Worm (Caenorhabditis elegans) whole organism, L2 larva: ENCODE results near the gene srh-251.

Source experiments
- F13H6.1 ChIP-seq: sonication (generic microtip); optimal IDR thresholded peaks from 2 replicates; lab custom pipeline; 2016; ENCODE audit warnings: missing genetic modification characterization, missing compliant biosample characterization
- R02D3.7 ChIP-seq: fragments of 150-350 bp; optimal IDR thresholded peaks from 2 replicates; lab custom pipeline; 2014; ENCODE audit warnings: missing biosample characterization, missing genetic modification characterization
- ZK546.5 ChIP-seq: sonication (generic microtip); optimal IDR thresholded peaks from 2 replicates; lab custom pipeline; 2017; ENCODE audit warnings: missing biosample characterization, missing genetic modification characterization
- aly-2 ChIP-seq: fragments of 150-350 bp; optimal IDR thresholded peaks from 2 replicates; lab custom pipeline; 2014; ENCODE audit warnings: missing biosample characterization, missing genetic modification characterization
- ama-1 ChIP-seq: fragments of 150-350 bp; optimal IDR thresholded peaks from 2 replicates; lab custom pipeline; 2018; ENCODE audit warnings: inconsistent platforms
- ceh-16 ChIP-seq: fragments of 150-350 bp; optimal IDR thresholded peaks from 2 replicates; lab custom pipeline; 2014; ENCODE audit warnings: missing biosample characterization, missing genetic modification characterization
- crh-2 ChIP-seq: sonication (generic microtip); optimal IDR thresholded peaks from 2 replicates; lab custom pipeline; 2017; ENCODE audit warnings: missing biosample characterization, missing genetic modification characterization
- dmd-4 ChIP-seq: sonication (generic microtip); optimal IDR thresholded peaks from 2 replicates; lab custom pipeline; 2017; ENCODE audit warnings: missing biosample characterization, missing genetic modification characterization
- elt-1 ChIP-seq: fragments of 150-350 bp; optimal IDR thresholded peaks from 2 replicates; lab custom pipeline; 2014; ENCODE audit warnings: missing biosample characterization, missing genetic modification characterization
- elt-3 ChIP-seq: sonication (generic microtip); optimal IDR thresholded peaks from 2 replicates; lab custom pipeline; 2017; ENCODE audit warnings: missing biosample characterization, missing genetic modification characterization
- fos-1 ChIP-seq: fragments of 150-350 bp; optimal IDR thresholded peaks from 2 replicates; lab custom pipeline; 2014; ENCODE audit warnings: missing biosample characterization, missing genetic modification characterization
- lin-11 ChIP-seq: fragments of 150-350 bp; sonication (generic microtip); optimal IDR thresholded peaks from 2 replicates; lab custom pipeline; 2014; ENCODE audit warnings: missing biosample characterization, missing genetic modification characterization, inconsistent platforms, mixed read lengths
- lin-39 ChIP-seq: fragments of 150-350 bp; optimal IDR thresholded peaks from 2 replicates; lab custom pipeline; 2014; ENCODE audit warnings: missing biosample characterization, missing genetic modification reagents, missing genetic modification characterization
- mbf-1 ChIP-seq: sonication (generic microtip); optimal IDR thresholded peaks from 2 replicates; lab custom pipeline; 2017; ENCODE audit warnings: missing biosample characterization, missing genetic modification characterization
- mdl-1 ChIP-seq, 2 experiments: fragments of 150-350 bp in 1 of 2; sonication (generic microtip) in 1 of 2; optimal IDR thresholded peaks; 2 replicates each; lab custom pipeline; 2017; ENCODE audit warnings: missing biosample characterization in 2 of 2, missing genetic modification characterization in 2 of 2
- nhr-10 ChIP-seq: sonication (generic microtip); optimal IDR thresholded peaks from 2 replicates; lab custom pipeline; 2017; ENCODE audit warnings: missing biosample characterization, missing genetic modification characterization
- nhr-12 ChIP-seq: fragments of 150-350 bp; optimal IDR thresholded peaks from 2 replicates; lab custom pipeline; 2014; ENCODE audit warnings: missing biosample characterization, missing genetic modification characterization
- nhr-129 ChIP-seq: fragments of 150-350 bp; optimal IDR thresholded peaks from 2 replicates; lab custom pipeline; 2014; ENCODE audit warnings: missing biosample characterization, missing genetic modification characterization
- nhr-21 ChIP-seq: fragments of 150-350 bp; optimal IDR thresholded peaks from 2 replicates; lab custom pipeline; 2014; ENCODE audit warnings: missing biosample characterization, missing genetic modification characterization
- nhr-25 ChIP-seq: fragments of 150-350 bp; sonication (generic microtip); optimal IDR thresholded peaks from 3 replicates; lab custom pipeline; 2014; ENCODE audit warnings: missing biosample characterization, missing genetic modification characterization
- nhr-6 ChIP-seq: fragments of 150-350 bp; optimal IDR thresholded peaks from 2 replicates; lab custom pipeline; 2014; ENCODE audit warnings: missing biosample characterization, missing genetic modification characterization
- nhr-77 ChIP-seq: fragments of 150-350 bp; optimal IDR thresholded peaks from 2 replicates; lab custom pipeline; 2014; ENCODE audit warnings: missing biosample characterization, missing genetic modification characterization
- skn-1 ChIP-seq: sonication (generic microtip); optimal IDR thresholded peaks from 2 replicates; lab custom pipeline; 2017; ENCODE audit warnings: missing biosample characterization, missing genetic modification characterization
- sma-3 ChIP-seq: sonication (generic microtip); optimal IDR thresholded peaks from 2 replicates; lab custom pipeline; 2016; ENCODE audit warnings: missing genetic modification reagents, missing genetic modification characterization, missing compliant biosample characterization
- sma-9 ChIP-seq, 2 experiments: fragments of 150-350 bp in 1 of 2; sonication (generic microtip) in 1 of 2; optimal IDR thresholded peaks; 2 replicates each; lab custom pipeline; 2014 to 2016; ENCODE audit warnings: missing genetic modification characterization in 2 of 2, mild to moderate bottlenecking in 1 of 2, missing biosample characterization in 1 of 2, missing compliant biosample characterization in 1 of 2, missing genetic modification reagents in 1 of 2, moderate library complexity in 1 of 2
- unc-55 ChIP-seq: fragments of 150-350 bp; sonication (generic microtip); optimal IDR thresholded peaks from 3 replicates; lab custom pipeline; 2014; ENCODE audit warnings: missing biosample characterization, missing genetic modification reagents, missing genetic modification characterization
- unc-62 ChIP-seq: fragments of 150-350 bp; optimal IDR thresholded peaks from 2 replicates; lab custom pipeline; 2014; ENCODE audit warnings: missing biosample characterization, missing genetic modification reagents, missing genetic modification characterization
- zag-1 ChIP-seq: fragments of 150-350 bp; optimal IDR thresholded peaks from 2 replicates; lab custom pipeline; 2014; ENCODE audit warnings: missing biosample characterization, missing genetic modification characterization
- ztf-1 ChIP-seq: fragments of 200-800 bp; sonication (Bioruptor generic); conservative IDR thresholded peaks from 2 replicates; pipeline ENCODE4 v1.3.6; 2022; ENCODE audit warnings: missing genetic modification characterization, missing compliant biosample characterization
- ztf-11 ChIP-seq: sonication (generic microtip); optimal IDR thresholded peaks from 2 replicates; lab custom pipeline; 2017; ENCODE audit warnings: missing biosample characterization, missing genetic modification characterization
- ztf-4 ChIP-seq: fragments of 150-350 bp; optimal IDR thresholded peaks from 2 replicates; lab custom pipeline; 2014; ENCODE audit warnings: missing biosample characterization, missing genetic modification characterization

srh-251 gene

ce11 chrV:15384733-15385132 is 5.0 kb upstream of the srh-251 start, which contains the start of gene str-102:
TSS of gene str-102 (plus strand) at chrV:15385033.
- no peak for TF ChIP-seq mbf-1 (tag; lab: Kevin White, UChicago)
- no peak for TF ChIP-seq nhr-6 (tag; lab: Kevin White, UChicago)
- TF ChIP-seq nhr-10 (tag; lab: Kevin White, UChicago) = no peak
- TF ChIP-seq elt-1 (tag; lab: Kevin White, UChicago) = no peak
- TF ChIP-seq zag-1 (tag; lab: Kevin White, UChicago) = no peak
- TF ChIP-seq lin-39 (tag; lab: Kevin White, UChicago) = no peak
- TF ChIP-seq ztf-11 (tag; lab: Kevin White, UChicago) = no peak
- TF ChIP-seq ztf-4 (tag; lab: Kevin White, UChicago) = no peak
- no peak for TF ChIP-seq mdl-1 (tag; optimal IDR thresholded peaks at IDR 0.05; lab: Kevin White, UChicago)
- no peak for TF ChIP-seq ama-1 (lab: Kevin White, UChicago)
- TF ChIP-seq unc-62 (GFP tag; lab: Kevin White, UChicago) = no peak
- TF ChIP-seq R02D3.7 = no peak
- no peak for TF ChIP-seq crh-2 (tag; lab: Kevin White, UChicago)
- no peak for TF ChIP-seq nhr-129 (tag; lab: Kevin White, UChicago)
- TF ChIP-seq dmd-4 (tag; lab: Kevin White, UChicago) = no peak
- TF ChIP-seq nhr-21 (tag; lab: Kevin White, UChicago) = no peak
- TF ChIP-seq ceh-16 (tag; lab: Kevin White, UChicago) = no peak
- no peak for TF ChIP-seq lin-11 (tag; lab: Kevin White, UChicago)
- TF ChIP-seq nhr-77 = no peak
- TF ChIP-seq fos-1 (tag; lab: Kevin White, UChicago) = no peak

- TF ChIP-seq F13H6.1 (tag; lab: Kevin White, UChicago) (no peak), ZK546.5 (no peak), nhr-77 (no peak)
These were observed 4.0 kb upstream of the srh-251 start, which contains the start of gene str-88 for ce11 chrV:15383739-15384138. TSS of gene str-88 (minus strand) at chrV:15383839.

- TF ChIP-seq unc-55 (no peak), fos-1 (tag; lab: Kevin White, UChicago) (peak; percentile 1), nhr-77 (no peak), aly-2 (tag; lab: Kevin White, UChicago) (no peak), sma-9 (GFP tag; optimal IDR thresholded peaks at IDR 0.05; lab: Kevin White, UChicago) (no peak), sma-9 (tag; optimal IDR thresholded peaks at IDR 0.05; lab: Kevin White, UChicago) (no peak), sma-3 (GFP tag; lab: Kevin White, UChicago) (no peak), zag-1 (tag; lab: Kevin White, UChicago) (no peak), nhr-10 (tag; lab: Kevin White, UChicago) (no peak)
These were observed 1.1 kb upstream of the srh-251 start, which contains the start of gene dhs-23 for ce11 chrV:15380857-15381256. TSS of gene dhs-23 (plus strand) at chrV:15381219.

ce11 chrV:15377903-15378302 is 1.8 kb downstream of the srh-251 start, which contains the start of gene srh-122:
TSS of gene srh-122 (minus strand) at chrV:15378003.
- TF ChIP-seq nhr-25 (tag; lab: Kevin White, UChicago) = no peak
- no peak for TF ChIP-seq nhr-12

- TF ChIP-seq nhr-129 (tag; lab: Kevin White, UChicago) = no peak
- TF ChIP-seq nhr-77 = no peak
- no peak for TF ChIP-seq ztf-11 (tag; lab: Kevin White, UChicago)
- no peak for TF ChIP-seq ama-1 (lab: Kevin White, UChicago)
- TF ChIP-seq mbf-1 (tag; lab: Kevin White, UChicago) = no peak
- TF ChIP-seq sma-3 (GFP tag; lab: Kevin White, UChicago) = no peak
- TF ChIP-seq nhr-10 (tag; lab: Kevin White, UChicago) = no peak
- TF ChIP-seq ztf-1 (GFP tag; lab: Robert Waterston, UW) = no peak
- no peak for TF ChIP-seq skn-1
- TF ChIP-seq elt-3 = no peak
These were observed 3.5 kb downstream of the srh-251 start, which contains the start of gene srh-52 for ce11 chrV:15376223-15376622. TSS of gene srh-52 (minus strand) at chrV:15376323.

ce11 chrV:15369707-15370106 is 10.0 kb downstream of the srh-251 start, which contains the start of gene nhr-269:
TSS of gene nhr-269 (minus strand) at chrV:15369807.
- TF ChIP-seq ceh-16 (tag; lab: Kevin White, UChicago) = no peak
- TF ChIP-seq R02D3.7 = no peak
- no peak for TF ChIP-seq mbf-1 (tag; lab: Kevin White, UChicago)
- no peak for TF ChIP-seq nhr-12
